Fruit fly (Drosophila melanogaster) S2 (cell line): ENCODE measurements around the gene slmo.

Experiments used
- CG8478 ChIP-seq: fragments of >200 bp; optimal IDR thresholded peaks from 2 replicates; lab custom pipeline; 2018
- CTCF ChIP-seq, 2 experiments: fragments of >200 bp; optimal IDR thresholded peaks; 2 replicates each; lab custom pipeline; 2018

DNA sequence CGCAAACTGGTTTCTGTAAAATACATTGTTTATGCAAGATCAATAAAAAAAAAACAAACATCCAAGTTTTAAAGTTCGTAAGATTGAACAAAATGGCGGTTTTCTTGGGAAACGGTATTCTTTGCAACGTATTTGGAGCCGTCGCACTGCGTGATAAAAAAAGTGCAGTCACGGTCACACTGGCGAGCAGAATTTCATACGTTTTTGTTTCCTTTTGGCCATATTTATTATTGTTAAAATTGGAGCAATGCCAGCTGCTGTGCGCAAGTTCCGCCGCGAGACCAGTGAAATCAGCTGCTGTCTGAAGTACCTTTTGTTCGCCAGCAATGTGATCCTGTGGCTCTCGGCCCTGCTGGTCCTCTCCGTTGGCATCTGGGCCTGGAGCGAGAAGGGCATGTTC, 48.4 kb downstream of the slmo start, which contains the start of gene Tsp26A:
- TF ChIP-seq CG8478 = no peak
- no peak for TF ChIP-seq CTCF (optimal IDR thresholded peaks at IDR 0.05; lab: Kevin White, UChicago)
